Fruit fly (Drosophila melanogaster) whole organism, larva: ENCODE measurements around the gene mRpL9.
A peak's percentile ranks its signal among the peaks of the same experiment; 100 is the strongest.

ENCODE experiments used
- noc ChIP-seq: fragments of 200-800 bp; sonication (Bioruptor generic); optimal IDR thresholded peaks from 3 replicates; lab custom pipeline; 2019; ENCODE audit warnings: missing biosample characterization, mild to moderate bottlenecking, missing genetic modification characterization, moderate library complexity

mRpL9 gene

dm6 chr3R:15342926-15343685 lies 12.6 kb downstream of the mRpL9 start, which contains the start of gene Nagk:
TSS of gene Nagk (minus strand) at chr3R:15343256.
- TF ChIP-seq noc (tag; lab: Kevin White, UChicago) = peak; percentile 75

- peak; percentile 22 for TF ChIP-seq noc (tag; lab: Kevin White, UChicago)
These were observed 14.9 kb downstream of the mRpL9 start for dm6 chr3R:15345198-15346017.

- no peak for TF ChIP-seq noc (tag; lab: Kevin White, UChicago)
These were observed 15.5 kb downstream of the mRpL9 start, which contains the start of the genes Surf4 and CG31301 for dm6 chr3R:15346018-15346383. TSS of gene Surf4 (minus strand) at chr3R:15346176. TSS of gene CG31301 (plus strand) at chr3R:15346205.

- TF ChIP-seq noc (tag; lab: Kevin White, UChicago) = no peak
These were observed 17.3 kb downstream of the mRpL9 start, which contains the start of the genes CG42726 and CG42727 for dm6 chr3R:15347822-15348221. TSS of gene CG42726 (plus strand) at chr3R:15348048. TSS of gene CG42727 (plus strand) at chr3R:15348048.

- TF ChIP-seq noc (tag; lab: Kevin White, UChicago) = peak; percentile 47
These were observed 20.5 kb downstream of the mRpL9 start, which contains the start of the genes Trs33 and Tmtc4 for dm6 chr3R:15350993-15351426. TSS of gene Trs33 (minus strand) at chr3R:15350995. TSS of gene Tmtc4 (plus strand) at chr3R:15351225.

dm6 chr3R:15354019-15354418 lies 23.5 kb downstream of the mRpL9 start:
- no peak for TF ChIP-seq noc (tag; lab: Kevin White, UChicago)

dm6 chr3R:15356152-15356551 lies 25.6 kb downstream of the mRpL9 start:
- no peak for TF ChIP-seq noc (tag; lab: Kevin White, UChicago)

dm6 chr3R:15356645-15357431 lies 26.3 kb downstream of the mRpL9 start, which contains the start of the genes Atg4b and Hibch:
TSS of gene Atg4b (minus strand) at chr3R:15356924.
TSS of gene Hibch (plus strand) at chr3R:15357229.
- peak; percentile 88 for TF ChIP-seq noc (tag; lab: Kevin White, UChicago)

dm6 chr3R:15361490-15361889 lies 31.0 kb downstream of the mRpL9 start, which contains the start of the genes Cog2 and Trax:
TSS of gene Cog2 (minus strand) at chr3R:15361657.
TSS of gene Trax (plus strand) at chr3R:15361692.
- no peak for TF ChIP-seq noc (tag; lab: Kevin White, UChicago)

- no peak for TF ChIP-seq noc (tag; lab: Kevin White, UChicago)
These were observed 33.1 kb downstream of the mRpL9 start, which contains the start of gene CG6171 for dm6 chr3R:15363608-15364007. TSS of gene CG6171 (minus strand) at chr3R:15363857.

dm6 chr3R:15366839-15367238 lies 36.3 kb downstream of the mRpL9 start:
- no peak for TF ChIP-seq noc (tag; lab: Kevin White, UChicago)

- TF ChIP-seq noc (tag; lab: Kevin White, UChicago) = no peak
These were observed 36.9 kb downstream of the mRpL9 start, which contains the start of gene CG34404 for dm6 chr3R:15367477-15367876. TSS of gene CG34404 (minus strand) at chr3R:15367665.

- TF ChIP-seq noc (tag; lab: Kevin White, UChicago) = no peak
These were observed 39.2 kb downstream of the mRpL9 start, which contains the start of gene CG14868 for dm6 chr3R:15369742-15370141. TSS of gene CG14868 (minus strand) at chr3R:15369945.

- TF ChIP-seq noc (tag; lab: Kevin White, UChicago) = peak; percentile 52
These were observed 41.3 kb downstream of the mRpL9 start, which contains the start of the genes Ccm3 and CG6136 for dm6 chr3R:15371833-15372232. TSS of gene Ccm3 (plus strand) at chr3R:15371957. TSS of gene CG6136 (minus strand) at chr3R:15372212.
